Fruit fly (Drosophila melanogaster) whole organism, larva: ENCODE measurements around the gene Vps13D.

Source experiments
- noc ChIP-seq: fragments of 200-800 bp; sonication (Bioruptor generic); optimal IDR thresholded peaks from 3 replicates; lab custom pipeline; 2019; ENCODE audit warnings: missing biosample characterization, mild to moderate bottlenecking, missing genetic modification characterization, moderate library complexity

Gene Vps13D

dm6 chr3L:12754769-12755189 is at the start of gene Vps13D, which contains the start of gene CG10973:
TSS of gene Vps13D (plus strand) at chr3L:12755049.
TSS of gene CG10973 (minus strand) at chr3L:12754774.
- no peak for TF ChIP-seq noc (tag; lab: Kevin White, UChicago)

dm6 chr3L:12705377-12705776 is 49.5 kb upstream of the Vps13D start:
- no peak for TF ChIP-seq noc (tag; lab: Kevin White, UChicago)

dm6 chr3L:12706456-12706855 is 48.4 kb upstream of the Vps13D start:
- no peak for TF ChIP-seq noc (tag; lab: Kevin White, UChicago)

- no peak for TF ChIP-seq noc (tag; lab: Kevin White, UChicago)
Measured at dm6 chr3L:12711418-12711817, 43.4 kb upstream of the Vps13D start.

- no peak for TF ChIP-seq noc (tag; lab: Kevin White, UChicago)
Measured at dm6 chr3L:12714588-12715196, 40.2 kb upstream of the Vps13D start.

- no peak for TF ChIP-seq noc (tag; lab: Kevin White, UChicago)
Measured at dm6 chr3L:12716661-12717060, 38.2 kb upstream of the Vps13D start.

- no peak for TF ChIP-seq noc (tag; lab: Kevin White, UChicago)
Measured at dm6 chr3L:12717621-12718020, 37.2 kb upstream of the Vps13D start.

dm6 chr3L:12720699-12721098 is 34.1 kb upstream of the Vps13D start:
- no peak for TF ChIP-seq noc (tag; lab: Kevin White, UChicago)

dm6 chr3L:12725749-12726148 is 29.1 kb upstream of the Vps13D start:
- no peak for TF ChIP-seq noc (tag; lab: Kevin White, UChicago)

- no peak for TF ChIP-seq noc (tag; lab: Kevin White, UChicago)
Measured at dm6 chr3L:12727212-12727611, 27.6 kb upstream of the Vps13D start.

dm6 chr3L:12729601-12730000 is 25.2 kb upstream of the Vps13D start:
- no peak for TF ChIP-seq noc (tag; lab: Kevin White, UChicago)

dm6 chr3L:12732742-12733141 is 22.1 kb upstream of the Vps13D start:
- TF ChIP-seq noc (tag; lab: Kevin White, UChicago) = no peak

dm6 chr3L:12734550-12735012 is 20.3 kb upstream of the Vps13D start, which contains the start of the genes SmD1 and Ptp69D:
TSS of gene SmD1 (minus strand) at chr3L:12734611.
TSS of gene Ptp69D (plus strand) at chr3L:12734945.
- no peak for TF ChIP-seq noc (tag; lab: Kevin White, UChicago)

- TF ChIP-seq noc (tag; lab: Kevin White, UChicago) = no peak
Measured at dm6 chr3L:12735707-12736106, 19.1 kb upstream of the Vps13D start.

dm6 chr3L:12741608-12742007 is 13.2 kb upstream of the Vps13D start, which contains the start of gene CG32112:
TSS of gene CG32112 (plus strand) at chr3L:12741718.
- TF ChIP-seq noc (tag; lab: Kevin White, UChicago) = no peak

- TF ChIP-seq noc (tag; lab: Kevin White, UChicago) = no peak
Measured at dm6 chr3L:12745121-12745770, 9.6 kb upstream of the Vps13D start, which contains the start of gene CG32109. TSS of gene CG32109 (plus strand) at chr3L:12745344.

dm6 chr3L:12746241-12746640 is 8.6 kb upstream of the Vps13D start:
- no peak for TF ChIP-seq noc (tag; lab: Kevin White, UChicago)
